Worm (Caenorhabditis elegans) whole organism, young adult: ENCODE measurements around the gene srsx-28.

Source experiments
- ceh-27 ChIP-seq: fragments of 200-800 bp; sonication (Bioruptor generic); optimal IDR thresholded peaks from 2 replicates; lab custom pipeline; 2018; ENCODE audit warnings: mild to moderate bottlenecking, missing genetic modification characterization, moderate library complexity, missing compliant biosample characterization
- dpl-1 ChIP-seq: fragments of 150-350 bp; optimal IDR thresholded peaks from 2 replicates; lab custom pipeline; 2014; ENCODE audit warnings: missing biosample characterization, missing genetic modification reagents, missing genetic modification characterization
- madf-6 ChIP-seq: fragments of 200-800 bp; sonication (Bioruptor generic); IDR thresholded peaks from 2 replicates; pipeline ENCODE4 v1.3.6; 2022; ENCODE audit warnings: missing genetic modification reagents, missing genetic modification characterization, missing compliant biosample characterization
- mel-28 ChIP-seq: sonication (generic microtip); optimal IDR thresholded peaks from 2 replicates; lab custom pipeline; 2016; ENCODE audit warnings: borderline replicate concordance, mild to moderate bottlenecking, missing genetic modification characterization, missing compliant biosample characterization

- no peak for TF ChIP-seq mel-28 (tag; lab: Kevin White, UChicago)
- TF ChIP-seq ceh-27 (GFP tag; lab: Kevin White, UChicago), result no peak
- TF ChIP-seq madf-6, result no peak
- TF ChIP-seq dpl-1, result no peak
These were observed 7.6 kb downstream of the srsx-28 start for ce11 chrV:10159972-10160371.
